Fruit fly (Drosophila melanogaster): ENCODE data around the gene mth.

Gene mth

dm6 chr3L:348406-348743, 1.6 kb upstream of the mth start:
- no peak for TF ChIP-seq cnc (optimal IDR thresholded peaks at IDR 0.05)
- peak; percentile 40 for TF ChIP-seq tj (GFP tag; optimal IDR thresholded peaks at IDR 0.05)
- TF ChIP-seq CG1620 (GFP tag; optimal IDR thresholded peaks at IDR 0.05), result no peak

- TF ChIP-seq CG11617 (GFP tag; optimal IDR thresholded peaks at IDR 0.05) (peak; percentile 53), kay (GFP tag; ENCODE audit: borderline replicate concordance) (no peak), CG12768 (GFP tag; optimal IDR thresholded peaks at IDR 0.05) (peak; percentile 37), pad (GFP tag; optimal IDR thresholded peaks at IDR 0.05) (peak; percentile 96), cic (GFP tag; optimal IDR thresholded peaks at IDR 0.05) (no peak), Mnt (GFP tag; optimal IDR thresholded peaks at IDR 0.05) (no peak), CG7101 (tag; optimal IDR thresholded peaks at IDR 0.05) (peak; percentile 37), CG14711 (tag; optimal IDR thresholded peaks at IDR 0.05) (peak; percentile 16), CG7045 (GFP tag; optimal IDR thresholded peaks at IDR 0.05) (peak; percentile 25), Crg-1 (GFP tag; optimal IDR thresholded peaks at IDR 0.05) (peak; percentile 39), bab1 (GFP tag; optimal IDR thresholded peaks at IDR 0.05) (peak; percentile 56), toe (GFP tag; optimal IDR thresholded peaks at IDR 0.05) (no peak), cnc (optimal IDR thresholded peaks at IDR 0.05) (no peak), CG5204 (GFP tag; optimal IDR thresholded peaks at IDR 0.05) (no peak), Hr96 (GFP tag; optimal IDR thresholded peaks at IDR 0.05) (no peak), ovo (GFP tag; optimal IDR thresholded peaks at IDR 0.05) (no peak), Clk (GFP tag; optimal IDR thresholded peaks at IDR 0.05) (no peak), CG1620 (GFP tag; optimal IDR thresholded peaks at IDR 0.05) (peak; percentile 15), tj (GFP tag; optimal IDR thresholded peaks at IDR 0.05) (peak; percentile 66), CG33017 (tag; optimal IDR thresholded peaks at IDR 0.05) (peak; percentile 40)
Observed at dm6 chr3L:347641-348405, 1.1 kb upstream of the mth start.

- TF ChIP-seq cnc (optimal IDR thresholded peaks at IDR 0.05) (no peak), kay (GFP tag; ENCODE audit: borderline replicate concordance) (peak; percentile 88), CG12768 (GFP tag; optimal IDR thresholded peaks at IDR 0.05) (no peak), CG7045 (GFP tag; optimal IDR thresholded peaks at IDR 0.05) (no peak)
Observed at dm6 chr3L:343316-343715, 3.4 kb downstream of the mth start.

dm6 chr3L:342839-343238, 3.9 kb downstream of the mth start, which contains the start of gene mthl10:
Gene mthl10, minus strand, starts transcription at chr3L:342915.
- TF ChIP-seq bab1 (GFP tag; optimal IDR thresholded peaks at IDR 0.05) (peak; percentile 83), toe (GFP tag; optimal IDR thresholded peaks at IDR 0.05) (no peak)

- TF ChIP-seq kay (GFP tag; ENCODE audit: borderline replicate concordance) (no peak), Mnt (GFP tag; optimal IDR thresholded peaks at IDR 0.05) (peak; percentile 0), CG14711 (tag; optimal IDR thresholded peaks at IDR 0.05) (no peak), tj (GFP tag; optimal IDR thresholded peaks at IDR 0.05) (peak; percentile 86), CG7045 (GFP tag; optimal IDR thresholded peaks at IDR 0.05) (no peak), Hr96 (GFP tag; optimal IDR thresholded peaks at IDR 0.05) (no peak), Crg-1 (GFP tag; optimal IDR thresholded peaks at IDR 0.05) (no peak), CG12768 (GFP tag; optimal IDR thresholded peaks at IDR 0.05) (no peak), toe (GFP tag; optimal IDR thresholded peaks at IDR 0.05) (no peak), CG11617 (GFP tag; optimal IDR thresholded peaks at IDR 0.05) (no peak), Clk (GFP tag; optimal IDR thresholded peaks at IDR 0.05) (no peak), cnc (optimal IDR thresholded peaks at IDR 0.05) (no peak), bab1 (GFP tag; optimal IDR thresholded peaks at IDR 0.05) (peak; percentile 25), CG33017 (tag; optimal IDR thresholded peaks at IDR 0.05) (no peak), pad (GFP tag; optimal IDR thresholded peaks at IDR 0.05) (no peak), CG5204 (GFP tag; optimal IDR thresholded peaks at IDR 0.05) (no peak), ovo (GFP tag; optimal IDR thresholded peaks at IDR 0.05) (no peak), cic (GFP tag; optimal IDR thresholded peaks at IDR 0.05) (peak; percentile 26), CG7101 (tag; optimal IDR thresholded peaks at IDR 0.05) (no peak), CG1620 (GFP tag; optimal IDR thresholded peaks at IDR 0.05) (no peak)
Observed at dm6 chr3L:341052-341852, 5.5 kb downstream of the mth start.

- TF ChIP-seq tj (GFP tag; optimal IDR thresholded peaks at IDR 0.05) (peak; percentile 90), cic (GFP tag; optimal IDR thresholded peaks at IDR 0.05) (peak; percentile 24), Mnt (GFP tag; optimal IDR thresholded peaks at IDR 0.05) (no peak), Crg-1 (GFP tag; optimal IDR thresholded peaks at IDR 0.05) (no peak), CG1620 (GFP tag; optimal IDR thresholded peaks at IDR 0.05) (no peak), CG5204 (GFP tag; optimal IDR thresholded peaks at IDR 0.05) (no peak), CG7101 (tag; optimal IDR thresholded peaks at IDR 0.05) (no peak), kay (GFP tag; ENCODE audit: borderline replicate concordance) (no peak), ovo (GFP tag; optimal IDR thresholded peaks at IDR 0.05) (no peak)
Observed at dm6 chr3L:340569-340968, 6.2 kb downstream of the mth start.

Measured in whole organism, adult.